Fruit fly (Drosophila melanogaster): ENCODE data around the gene alpha-Man-IIa.
A peak's percentile ranks its signal among the peaks of the same experiment; 100 is the strongest.

The alpha-Man-IIa gene

dm6 chr3R:9430344-9431253 is 18.3 kb downstream of the alpha-Man-IIa start (continued):
- TF ChIP-seq Mrtf (GFP tag; IDR thresholded peaks at IDR 0.05) (0 out of 3 replicates have a peak, but pooled peaks have one; percentile 31), CG17359 (tag; optimal IDR thresholded peaks at IDR 0.05) (no peak), aop (GFP tag; IDR thresholded peaks at IDR 0.05) (no peak), Fer3 (tag; optimal IDR thresholded peaks at IDR 0.05) (peak; percentile 40), Doc2 (GFP tag; IDR thresholded peaks at IDR 0.05) (no peak), CG11695 (GFP tag; IDR thresholded peaks at IDR 0.05) (0 out of 3 replicates have a peak, but pooled peaks have one; percentile 50), knrl (GFP tag; IDR thresholded peaks at IDR 0.05; ENCODE audit: partially characterized antibody) (no peak), schlank (tag; optimal IDR thresholded peaks at IDR 0.05) (peak; percentile 26), Atf-2 (GFP tag; optimal IDR thresholded peaks at IDR 0.05) (peak; percentile 6), CG10431 (GFP tag; optimal IDR thresholded peaks at IDR 0.05) (no peak), Atf6 (GFP tag; IDR thresholded peaks at IDR 0.05) (0 out of 2 replicates have a peak, but pooled peaks have one; percentile 33), sima (GFP tag; optimal IDR thresholded peaks at IDR 0.05) (no peak), Bgb (GFP tag; IDR thresholded peaks at IDR 0.05; ENCODE audit: partially characterized antibody) (no peak), CG18619 (GFP tag; optimal IDR thresholded peaks at IDR 0.05) (peak; percentile 5), prd (optimal IDR thresholded peaks at IDR 0.05) (no peak), prd (GFP tag; IDR thresholded peaks at IDR 0.05) (peak; percentile 38; the same call in 1 of the 3 replicates), ac (GFP tag; optimal IDR thresholded peaks at IDR 0.05) (no peak), Xrp1 (GFP tag; IDR thresholded peaks at IDR 0.05) (peak; percentile 52; the same call in 1 of the 2 replicates), HmgD (GFP tag; optimal IDR thresholded peaks at IDR 0.05) (no peak), CG1602 (GFP tag; optimal IDR thresholded peaks at IDR 0.05) (no peak), Nf-YC (tag; optimal IDR thresholded peaks at IDR 0.05) (peak; percentile 41), Usf (GFP tag; optimal IDR thresholded peaks at IDR 0.05) (no peak), hkb (optimal IDR thresholded peaks at IDR 0.05) (no peak), hkb (GFP tag; IDR thresholded peaks at IDR 0.05) (no peak), dpn (GFP tag; optimal IDR thresholded peaks at IDR 0.05) (peak in 1 of 2 experiments; percentile 23), slbo (GFP tag; IDR thresholded peaks at IDR 0.05) (peak; percentile 48; the same call in 1 of the 2 replicates), CG9876 (GFP tag; optimal IDR thresholded peaks at IDR 0.05) (no peak), CG5953 (GFP tag; IDR thresholded peaks at IDR 0.05) (no peak), salm (tag; optimal IDR thresholded peaks at IDR 0.05) (no peak), az2 (GFP tag; optimal IDR thresholded peaks at IDR 0.05) (no peak), Neu2 (GFP tag; optimal IDR thresholded peaks at IDR 0.05; ENCODE audit: borderline replicate concordance) (no peak), odd (GFP tag; optimal IDR thresholded peaks at IDR 0.05) (peak; percentile 5), CG13894 (tag; optimal IDR thresholded peaks at IDR 0.05) (no peak), CG9727 (GFP tag; optimal IDR thresholded peaks at IDR 0.05) (peak; percentile 38), Drgx (GFP tag; IDR thresholded peaks at IDR 0.05) (peak; percentile 53), CG17385 (GFP tag; optimal IDR thresholded peaks at IDR 0.05) (peak; percentile 40), unc-4 (GFP tag; IDR thresholded peaks at IDR 0.05; ENCODE audit: partially characterized antibody) (no peak), Hr51 (GFP tag; optimal IDR thresholded peaks at IDR 0.05) (peak in 1 of 2 experiments; percentile 60), sc (optimal IDR thresholded peaks at IDR 0.05) (no peak), sc (GFP tag; optimal IDR thresholded peaks at IDR 0.05) (no peak), zfh1 (GFP tag; IDR thresholded peaks at IDR 0.05) (no peak), CG16779 (GFP tag; IDR thresholded peaks at IDR 0.05) (peak; percentile 19; the same call in 1 of the 2 replicates), crol (GFP tag; IDR thresholded peaks at IDR 0.05) (no peak), wdn (GFP tag; IDR thresholded peaks at IDR 0.05) (no peak), gcm (GFP tag; optimal IDR thresholded peaks at IDR 0.05) (no peak), chn (GFP tag; optimal IDR thresholded peaks at IDR 0.05) (no peak), B-H2 (GFP tag; optimal IDR thresholded peaks at IDR 0.05) (no peak), CG1603 (tag; optimal IDR thresholded peaks at IDR 0.05) (peak; percentile 24), Hey (tag; optimal IDR thresholded peaks at IDR 0.05) (no peak), CG9932 (GFP tag; IDR thresholded peaks at IDR 0.05) (peak; percentile 52)
